Fruit fly (Drosophila melanogaster): Measurements from ENCODE around the gene CG13950.

The CG13950 gene

DNA sequence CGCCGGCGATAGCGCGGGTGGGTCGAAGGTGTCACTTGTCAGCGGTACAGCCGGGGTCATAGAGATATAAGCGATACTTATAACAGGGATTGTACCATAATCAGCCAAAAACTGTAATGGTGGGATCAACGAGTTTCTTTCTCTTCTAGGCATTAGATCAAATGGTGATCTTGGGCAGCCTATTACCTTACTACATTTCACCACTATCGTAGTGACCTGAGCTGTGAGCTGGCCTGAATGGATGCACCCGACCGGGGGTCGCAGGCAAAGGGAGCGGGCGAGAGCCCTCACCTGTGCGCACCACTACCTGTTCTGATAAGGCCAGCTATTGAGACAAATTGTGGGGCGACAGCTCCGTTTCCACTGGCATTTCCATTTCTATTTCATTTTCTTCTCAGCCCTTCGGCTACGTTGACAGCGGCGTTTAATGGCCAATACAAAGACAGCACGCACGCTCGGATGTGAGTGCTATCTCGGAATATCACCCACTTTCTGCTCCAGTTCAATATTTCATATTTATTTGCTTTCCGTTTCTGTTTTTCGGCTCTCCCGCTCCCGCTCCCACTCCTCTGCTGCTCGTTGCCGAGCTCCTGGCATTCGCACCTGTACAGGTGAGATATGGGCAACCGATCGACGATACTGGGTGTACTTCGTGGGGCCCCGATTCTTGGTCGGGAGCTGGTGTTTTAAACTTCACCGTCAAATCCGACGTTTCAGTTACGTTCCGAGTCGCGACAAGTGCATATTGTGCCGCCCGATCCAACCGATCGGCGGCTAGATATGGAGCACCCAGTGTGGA is 3.1 kb upstream of the CG13950 start (continued):
- TF ChIP-seq az2 (GFP tag; optimal IDR thresholded peaks at IDR 0.05) (peak; percentile 73), CG4360 (GFP tag; IDR thresholded peaks at IDR 0.05) (no peak), CG10543 (GFP tag; optimal IDR thresholded peaks at IDR 0.05) (peak; percentile 17), Ada2b (GFP tag; IDR thresholded peaks at IDR 0.05) (peak; percentile 77), fd64A (GFP tag; optimal IDR thresholded peaks at IDR 0.05) (peak; percentile 55), p53 (GFP tag; optimal IDR thresholded peaks at IDR 0.05) (no peak), sens (GFP tag) (peak; percentile 89), run (tag; optimal IDR thresholded peaks at IDR 0.05) (no peak), CG13287 (GFP tag; IDR thresholded peaks at IDR 0.05; ENCODE audit: partially characterized antibody) (no peak), CG10321 (GFP tag; IDR thresholded peaks at IDR 0.05) (peak; percentile 27; the same call in 1 of the 2 replicates), sd (tag; optimal IDR thresholded peaks at IDR 0.05) (peak; percentile 21), CG1529 (GFP tag; optimal IDR thresholded peaks at IDR 0.05) (peak; percentile 83), CG18619 (GFP tag; optimal IDR thresholded peaks at IDR 0.05) (peak; percentile 68), CG17802 (tag; optimal IDR thresholded peaks at IDR 0.05) (peak; percentile 37), Doc2 (GFP tag; IDR thresholded peaks at IDR 0.05) (no peak), ato (GFP tag; IDR thresholded peaks at IDR 0.05; ENCODE audit: partially characterized antibody) (no peak), HmgD (GFP tag; optimal IDR thresholded peaks at IDR 0.05) (peak; percentile 23), CG12942 (GFP tag; optimal IDR thresholded peaks at IDR 0.05) (peak; percentile 47), Blimp-1 (GFP tag; optimal IDR thresholded peaks at IDR 0.05) (peak; percentile 80), CG14965 (GFP tag; optimal IDR thresholded peaks at IDR 0.05; ENCODE audit: borderline replicate concordance) (no peak), eyg (GFP tag; optimal IDR thresholded peaks at IDR 0.05) (peak; percentile 29), ac (GFP tag; optimal IDR thresholded peaks at IDR 0.05) (peak; percentile 52), lola (GFP tag; optimal IDR thresholded peaks at IDR 0.05) (peak in 1 of 3 experiments; percentile 75), amos (GFP tag; IDR thresholded peaks at IDR 0.05; ENCODE audit: partially characterized antibody) (no peak), CG1603 (tag; optimal IDR thresholded peaks at IDR 0.05) (peak; percentile 93), Ravus (GFP tag; IDR thresholded peaks at IDR 0.05) (peak; percentile 5; the same call in 1 of the 2 replicates), Camta (GFP tag; optimal IDR thresholded peaks at IDR 0.05) (no peak), unpg (GFP tag; optimal IDR thresholded peaks at IDR 0.05) (peak; percentile 80), Doc3 (GFP tag; IDR thresholded peaks at IDR 0.05; ENCODE audit: partially characterized antibody) (no peak), Med (GFP tag) (peak; percentile 96), CG18476 (GFP tag; optimal IDR thresholded peaks at IDR 0.05) (peak; percentile 68), ham (GFP tag; IDR thresholded peaks at IDR 0.05) (0 out of 2 replicates have a peak, but pooled peaks have one; percentile 26), fd102C (GFP tag; optimal IDR thresholded peaks at IDR 0.05) (no peak), vnd (GFP tag; IDR thresholded peaks at IDR 0.05; ENCODE audit: partially characterized antibody) (no peak), dmrt99B (tag; optimal IDR thresholded peaks at IDR 0.05) (peak; percentile 88), CG4730 (GFP tag; IDR thresholded peaks at IDR 0.05) (peak; percentile 85), dimm (GFP tag; IDR thresholded peaks at IDR 0.05) (peak; percentile 56), Bteb2 (GFP tag; optimal IDR thresholded peaks at IDR 0.05) (no peak), cato (GFP tag; optimal IDR thresholded peaks at IDR 0.05; ENCODE audit: borderline replicate concordance) (peak; percentile 46), prd (optimal IDR thresholded peaks at IDR 0.05) (no peak), prd (GFP tag; IDR thresholded peaks at IDR 0.05) (peak; percentile 89), CG10209 (GFP tag; optimal IDR thresholded peaks at IDR 0.05) (peak; percentile 80), Scr (GFP tag; IDR thresholded peaks at IDR 0.05; ENCODE audit: partially characterized antibody) (no peak), Nf-YC (tag; optimal IDR thresholded peaks at IDR 0.05) (peak; percentile 23), CG3847 (GFP tag; IDR thresholded peaks at IDR 0.05) (peak; percentile 60), CG15269 (tag; optimal IDR thresholded peaks at IDR 0.05) (peak; percentile 70), CG10654 (GFP tag; optimal IDR thresholded peaks at IDR 0.05) (peak; percentile 70), CG2712 (tag; optimal IDR thresholded peaks at IDR 0.05) (peak; percentile 87)

Measured in whole organism, embryonic.